Worm (Caenorhabditis elegans): ENCODE data around the gene Y113G7A.12.

Gene Y113G7A.12

ce11 chrV:20163105-20163449 lies 20.7 kb downstream of the Y113G7A.12 start:
- TF ChIP-seq unc-42 (tag; optimal IDR thresholded peaks at IDR 0.05): no peak
- TF ChIP-seq ztf-16 (tag; optimal IDR thresholded peaks at IDR 0.05): no peak
- TF ChIP-seq lim-6 (tag; optimal IDR thresholded peaks at IDR 0.05): no peak
- no peak for TF ChIP-seq ceh-48 (tag; optimal IDR thresholded peaks at IDR 0.05)
- no peak for TF ChIP-seq pax-1 (tag; optimal IDR thresholded peaks at IDR 0.05)
- TF ChIP-seq hlh-13 (GFP tag; optimal IDR thresholded peaks at IDR 0.05): no peak

ce11 chrV:20164059-20164892 lies 21.9 kb downstream of the Y113G7A.12 start, which contains the start of gene F19B2.5:
F19B2.5 (minus strand) TSS chrV:20164165.
- peak; percentile 69 for TF ChIP-seq elt-2 (tag; optimal IDR thresholded peaks at IDR 0.05)
- no peak for TF ChIP-seq unc-55 (GFP tag; optimal IDR thresholded peaks at IDR 0.05)
- no peak for TF ChIP-seq mec-3 (tag; optimal IDR thresholded peaks at IDR 0.05; ENCODE audit: borderline replicate concordance)
- no peak for TF ChIP-seq ceh-34 (tag; optimal IDR thresholded peaks at IDR 0.05)
- no peak for TF ChIP-seq ceh-24 (tag; optimal IDR thresholded peaks at IDR 0.05)

ce11 chrV:20165808-20166207 lies 23.4 kb downstream of the Y113G7A.12 start:
- no peak for TF ChIP-seq Y22D7AL.16 (tag; optimal IDR thresholded peaks at IDR 0.05)
- no peak for TF ChIP-seq ceh-31 (tag; optimal IDR thresholded peaks at IDR 0.05)
- TF ChIP-seq ceh-14 (tag; optimal IDR thresholded peaks at IDR 0.05): no peak
- TF ChIP-seq odd-2 (tag; optimal IDR thresholded peaks at IDR 0.05): no peak
- TF ChIP-seq nhr-232 (tag; optimal IDR thresholded peaks at IDR 0.05): no peak
- TF ChIP-seq ama-1 (optimal IDR thresholded peaks at IDR 0.05): no peak
- no peak for TF ChIP-seq hlh-30 (tag; optimal IDR thresholded peaks at IDR 0.05; ENCODE audit: insufficient read depth)
- TF ChIP-seq tbx-2 (tag; optimal IDR thresholded peaks at IDR 0.05): no peak
- no peak for TF ChIP-seq pqm-1 (tag; optimal IDR thresholded peaks at IDR 0.05)
- TF ChIP-seq nfya-1 (tag; optimal IDR thresholded peaks at IDR 0.05): no peak
- no peak for TF ChIP-seq ztf-16 (tag; optimal IDR thresholded peaks at IDR 0.05)
- TF ChIP-seq pha-4 (tag; optimal IDR thresholded peaks at IDR 0.05): no peak
- TF ChIP-seq unc-86 (tag; optimal IDR thresholded peaks at IDR 0.05): no peak
- no peak for TF ChIP-seq hlh-6 (tag; optimal IDR thresholded peaks at IDR 0.05)
- no peak for TF ChIP-seq ref-2 (tag; optimal IDR thresholded peaks at IDR 0.05)
- no peak for TF ChIP-seq elt-4 (tag; optimal IDR thresholded peaks at IDR 0.05)
- TF ChIP-seq ets-4 (tag; optimal IDR thresholded peaks at IDR 0.05): no peak
- TF ChIP-seq sox-4 (tag; optimal IDR thresholded peaks at IDR 0.05): no peak
- no peak for TF ChIP-seq pha-2 (tag; optimal IDR thresholded peaks at IDR 0.05)
- no peak for TF ChIP-seq hlh-8 (tag; optimal IDR thresholded peaks at IDR 0.05)

ce11 chrV:20171941-20172340 lies 29.6 kb downstream of the Y113G7A.12 start, which contains the start of gene srw-39:
srw-39 (minus strand) TSS chrV:20172041.
- TF ChIP-seq fkh-6 (tag; optimal IDR thresholded peaks at IDR 0.05) (no peak), ttx-3 (tag; optimal IDR thresholded peaks at IDR 0.05) (no peak), npax-4 (tag; optimal IDR thresholded peaks at IDR 0.05) (no peak), ceh-9 (tag; optimal IDR thresholded peaks at IDR 0.05) (no peak), C08G9.2 (tag; optimal IDR thresholded peaks at IDR 0.05) (no peak), T23F11.4 (GFP tag; optimal IDR thresholded peaks at IDR 0.05) (no peak), pag-3 (tag; optimal IDR thresholded peaks at IDR 0.05; ENCODE audit: borderline replicate concordance) (no peak), elt-4 (tag; optimal IDR thresholded peaks at IDR 0.05) (no peak), pros-1 (tag; optimal IDR thresholded peaks at IDR 0.05) (no peak)
